Worm (Caenorhabditis elegans) whole organism, L4/young adult: ENCODE measurements around the gene pqn-51.

Source experiments
- W03F9.2 ChIP-seq: fragments of 150-350 bp; optimal IDR thresholded peaks from 2 replicates; lab custom pipeline; 2014; ENCODE audit warnings: missing biosample characterization, missing genetic modification characterization
- dao-5 ChIP-seq: sonication (generic microtip); optimal IDR thresholded peaks from 2 replicates; lab custom pipeline; 2016; ENCODE audit warnings: missing genotype, missing genetic modification characterization, moderate library complexity, missing compliant biosample characterization
- him-1 ChIP-seq: sonication (generic microtip); optimal IDR thresholded peaks from 2 replicates; lab custom pipeline; 2016; ENCODE audit warnings: missing genotype, missing genetic modification reagents, missing genetic modification characterization, missing compliant biosample characterization

- TF ChIP-seq dao-5 (tag; lab: Kevin White, UChicago), result no peak
- no peak for TF ChIP-seq him-1 (tag; lab: Kevin White, UChicago)
- no peak for TF ChIP-seq W03F9.2 (tag; lab: Kevin White, UChicago)
These were observed 41.0 kb downstream of the pqn-51 start for ce11 chrV:5090386-5090785.
